ENCODE assay signal across 4 fruit fly cellular contexts in genomic region chr3L:9423757-9424527, dm6.
TF ChIP-seq lines count a peak whose summit lies in the region.

No protein-coding gene starts in this region.

- no peak for TF ChIP-seq CTCF in whole organism, embryonic (GFP tag; optimal IDR thresholded peaks at IDR 0.05; lab: Kevin White, UChicago)

TF ChIP-seq in whole organism, adult, 20 proteins besides CTCF, POLR2A, EP300 and RAD21:
- peak; percentile 50 for TF ChIP-seq Mnt (GFP tag; optimal IDR thresholded peaks at IDR 0.05; lab: Kevin White, UChicago)
- TF ChIP-seq CG12768 (GFP tag; optimal IDR thresholded peaks at IDR 0.05; lab: Kevin White, UChicago), result peak; percentile 33
- peak; percentile 77 for TF ChIP-seq cic (GFP tag; optimal IDR thresholded peaks at IDR 0.05; lab: Kevin White, UChicago)
- no peak for TF ChIP-seq Crg-1 (GFP tag; optimal IDR thresholded peaks at IDR 0.05; lab: Kevin White, UChicago)

TF ChIP-seq in whole organism, embryonic, 481 proteins besides CTCF, POLR2A, EP300 and RAD21 (continues in another document):
- TF ChIP-seq CG10543 (GFP tag; optimal IDR thresholded peaks at IDR 0.05; lab: Kevin White, UChicago), result peak; percentile 35
- no peak for TF ChIP-seq CG7839 (tag; optimal IDR thresholded peaks at IDR 0.05; lab: Kevin White, UChicago)
- TF ChIP-seq Chrac-16 (GFP tag; optimal IDR thresholded peaks at IDR 0.05; lab: Kevin White, UChicago), result no peak
- no peak for TF ChIP-seq salm (tag; optimal IDR thresholded peaks at IDR 0.05; lab: Kevin White, UChicago)
- no peak for TF ChIP-seq sr (GFP tag; IDR thresholded peaks at IDR 0.05; lab: Robert Waterston, UW)
- TF ChIP-seq lmd (GFP tag; IDR thresholded peaks at IDR 0.05; lab: Robert Waterston, UW), result no peak
- peak; percentile 38 for TF ChIP-seq MESR4 (GFP tag; optimal IDR thresholded peaks at IDR 0.05; lab: Kevin White, UChicago)
- 0 out of 2 replicates have a peak, but pooled peaks have one; percentile 5 for TF ChIP-seq CG13287 (GFP tag; IDR thresholded peaks at IDR 0.05; lab: Robert Waterston, UW; ENCODE audit: partially characterized antibody)
- TF ChIP-seq knrl (GFP tag; IDR thresholded peaks at IDR 0.05; lab: Robert Waterston, UW; ENCODE audit: partially characterized antibody), result no peak
- peak; percentile 38 for TF ChIP-seq ftz-f1 (GFP tag; optimal IDR thresholded peaks at IDR 0.05; lab: Kevin White, UChicago)
- peak; percentile 7 for TF ChIP-seq CG12769 (tag; optimal IDR thresholded peaks at IDR 0.05; lab: Kevin White, UChicago)
- no peak for TF ChIP-seq fd3F (GFP tag; optimal IDR thresholded peaks at IDR 0.05; lab: Kevin White, UChicago)
- no peak for TF ChIP-seq prd (optimal IDR thresholded peaks at IDR 0.05; lab: Kevin White, UChicago)
- 0 out of 3 replicates have a peak, but pooled peaks have one; percentile 19 for TF ChIP-seq prd (GFP tag; IDR thresholded peaks at IDR 0.05; lab: Robert Waterston, UW)
- peak in 1 of 2 experiments; percentile 99 for TF ChIP-seq Pdp1 (GFP tag; optimal IDR thresholded peaks at IDR 0.05; lab: Kevin White, UChicago)
- no peak for TF ChIP-seq CG15696 (tag; optimal IDR thresholded peaks at IDR 0.05; lab: Kevin White, UChicago)
- TF ChIP-seq ewg (GFP tag; optimal IDR thresholded peaks at IDR 0.05; lab: Kevin White, UChicago), result no peak
- TF ChIP-seq Trl (optimal IDR thresholded peaks at IDR 0.05; lab: Kevin White, UChicago), result no peak
- no peak for TF ChIP-seq Trl (GFP tag; optimal IDR thresholded peaks at IDR 0.05; lab: Kevin White, UChicago)
- peak; percentile 4 for TF ChIP-seq abd-A (tag; optimal IDR thresholded peaks at IDR 0.05; lab: Kevin White, UChicago)
- no peak for TF ChIP-seq CG8290 (GFP tag; optimal IDR thresholded peaks at IDR 0.05; lab: Kevin White, UChicago)
- peak in 1 of 2 experiments; percentile 26 for TF ChIP-seq CG8290 (tag; optimal IDR thresholded peaks at IDR 0.05; lab: Kevin White, UChicago)
- no peak for TF ChIP-seq mld (GFP tag; IDR thresholded peaks at IDR 0.05; lab: Robert Waterston, UW; ENCODE audit: partially characterized antibody)
- peak; percentile 66 for TF ChIP-seq Ets65A (GFP tag; lab: Kevin White, UChicago)
- peak; percentile 9; the same call in 1 of the 3 replicates for TF ChIP-seq Dbx (GFP tag; IDR thresholded peaks at IDR 0.05; lab: Robert Waterston, UW)
- TF ChIP-seq sug (tag; optimal IDR thresholded peaks at IDR 0.05; lab: Kevin White, UChicago), result peak; percentile 79
- TF ChIP-seq Bgb (GFP tag; IDR thresholded peaks at IDR 0.05; lab: Robert Waterston, UW; ENCODE audit: partially characterized antibody), result 0 out of 2 replicates have a peak, but pooled peaks have one; percentile 20

TF ChIP-seq in whole organism, prepupa, 60 proteins besides CTCF, POLR2A, EP300 and RAD21:
- TF ChIP-seq vri (GFP tag; optimal IDR thresholded peaks at IDR 0.05; lab: Kevin White, UChicago) (peak; percentile 69), Gug (GFP tag; IDR thresholded peaks at IDR 0.05; lab: Robert Waterston, UW) (no peak), svp (GFP tag; lab: Kevin White, UChicago) (peak; percentile 73)

TF ChIP-seq in whole organism, wandering third instar larva, 38 proteins besides CTCF, POLR2A, EP300 and RAD21:
- TF ChIP-seq CrebA (GFP tag; optimal IDR thresholded peaks at IDR 0.05; lab: Kevin White, UChicago; ENCODE audit: borderline replicate concordance) (no peak), Rel (GFP tag; optimal IDR thresholded peaks at IDR 0.05; lab: Kevin White, UChicago) (no peak), Rel (tag; optimal IDR thresholded peaks at IDR 0.05; lab: Kevin White, UChicago) (peak; percentile 76)
